Fruit fly (Drosophila melanogaster) whole organism, embryonic: ENCODE results near the gene fusl.

Experiments
- CG8359 ChIP-seq: fragments of 200-800 bp; sonication (Bioruptor generic); optimal IDR thresholded peaks from 2 replicates; lab custom pipeline; 2017; ENCODE audit warnings: missing biosample characterization, mild to moderate bottlenecking, missing genetic modification characterization, borderline replicate concordance
- Dek ChIP-seq: fragments of 200-800 bp; sonication (Bioruptor generic); optimal IDR thresholded peaks from 3 replicates; lab custom pipeline; 2019; ENCODE audit warnings: missing biosample characterization, mild to moderate bottlenecking, missing genetic modification characterization, moderate library complexity
- Dp ChIP-seq: fragments of 200-800 bp; sonication (Bioruptor generic); optimal IDR thresholded peaks from 2 replicates; lab custom pipeline; 2018; ENCODE audit warnings: missing biosample characterization, mild to moderate bottlenecking, missing genetic modification characterization, moderate library complexity
- HLH3B ChIP-seq: fragments of 200-800 bp; sonication (Bioruptor generic); IDR thresholded peaks from 2 replicates; pipeline ENCODE4 v1.3.6; 2022; ENCODE audit warnings: missing biosample characterization, missing genetic modification characterization
- Hr78 ChIP-seq, 2 experiments: fragments of 200-800 bp in 1 of 2; fragments of >200 bp in 1 of 2; sonication (Bioruptor generic) in 1 of 2; optimal IDR thresholded peaks; 2 replicates each; lab custom pipeline; 2017 to 2019; ENCODE audit warnings: missing biosample characterization in 2 of 2, missing genetic modification characterization in 2 of 2, mild to moderate bottlenecking in 1 of 2, moderate library complexity in 1 of 2
- nmo ChIP-seq: fragments of 200-800 bp; sonication (Bioruptor generic); optimal IDR thresholded peaks from 2 replicates; lab custom pipeline; 2018; ENCODE audit warnings: missing biosample characterization, mild to moderate bottlenecking, missing genetic modification characterization, moderate library complexity
- prd ChIP-seq, 3 experiments: fragments of >200 bp in 2 of 3; fragments of 200-800 bp in 1 of 3; sonication (Bioruptor generic) in 1 of 3; optimal IDR thresholded peaks in 2 of 3; IDR thresholded peaks in 1 of 3; 2 replicates in 2 of 3; 3 replicates in 1 of 3; pipeline versions ENCODE4 v1.3.6 to Lab custom; 2017 to 2022; ENCODE audit warnings: missing biosample characterization in 1 of 3, missing genetic modification characterization in 1 of 3
- unc-4 ChIP-seq: fragments of 200-800 bp; sonication (Bioruptor generic); IDR thresholded peaks from 2 replicates; pipeline ENCODE4 v1.3.6; 2022; ENCODE audit warnings: missing biosample characterization, missing genetic modification characterization; ENCODE audit not compliant: partially characterized antibody

dm6 chr2L:5291195-5291594 is 46.7 kb downstream of the fusl start:
- TF ChIP-seq Hr78 (GFP tag; optimal IDR thresholded peaks at IDR 0.05; lab: Kevin White, UChicago), result no peak
- no peak for TF ChIP-seq prd (optimal IDR thresholded peaks at IDR 0.05; lab: Kevin White, UChicago)
- TF ChIP-seq prd (GFP tag; IDR thresholded peaks at IDR 0.05; lab: Robert Waterston, UW), result no peak
- no peak for TF ChIP-seq unc-4 (GFP tag; lab: Robert Waterston, UW)
- no peak for TF ChIP-seq nmo (GFP tag; lab: Kevin White, UChicago)
- TF ChIP-seq CG8359 (GFP tag; lab: Kevin White, UChicago), result no peak
- no peak for TF ChIP-seq HLH3B (GFP tag; lab: Robert Waterston, UW)
- TF ChIP-seq Dek, result no peak
- TF ChIP-seq Dp (GFP tag; lab: Kevin White, UChicago), result no peak
